Worm (Caenorhabditis elegans) whole organism, L1 larva: ENCODE data around the gene dlat-2.

Experiments
- C04F5.9 ChIP-seq: sonication (generic microtip); optimal IDR thresholded peaks from 2 replicates; lab custom pipeline; 2016; ENCODE audit warnings: missing genetic modification characterization, missing compliant biosample characterization
- C34B4.2 ChIP-seq: sonication (generic microtip); optimal IDR thresholded peaks from 2 replicates; lab custom pipeline; 2017; ENCODE audit warnings: mild to moderate bottlenecking, missing genetic modification characterization, missing compliant biosample characterization
- F16B12.6 ChIP-seq: fragments of 150-350 bp; optimal IDR thresholded peaks from 2 replicates; lab custom pipeline; 2014; ENCODE audit warnings: missing biosample characterization, missing genetic modification characterization
- Y116A8C.19 ChIP-seq: sonication (generic microtip); optimal IDR thresholded peaks from 2 replicates; lab custom pipeline; 2016; ENCODE audit warnings: missing compliant biosample characterization, missing genetic modification characterization, borderline replicate concordance
- aha-1 ChIP-seq: fragments of 150-350 bp; optimal IDR thresholded peaks from 2 replicates; lab custom pipeline; 2014; ENCODE audit warnings: missing biosample characterization, missing genetic modification characterization
- aly-2 ChIP-seq: fragments of 150-350 bp; optimal IDR thresholded peaks from 2 replicates; lab custom pipeline; 2014; ENCODE audit warnings: missing biosample characterization, missing genetic modification characterization
- ama-1 ChIP-seq: fragments of 150-350 bp; optimal IDR thresholded peaks from 2 replicates; lab custom pipeline; 2014
- ceh-90 ChIP-seq: sonication (generic microtip); optimal IDR thresholded peaks from 2 replicates; lab custom pipeline; 2016; ENCODE audit warnings: missing genetic modification characterization, missing compliant biosample characterization
- dpl-1 ChIP-seq, 3 experiments: fragments of 150-350 bp in 2 of 3; sonication (generic microtip) in 1 of 3; optimal IDR thresholded peaks; 2 replicates each; lab custom pipeline; 2014 to 2017; ENCODE audit warnings: missing biosample characterization in 3 of 3, missing genetic modification characterization in 3 of 3, missing genetic modification reagents in 3 of 3
- egl-13 ChIP-seq: sonication (generic microtip); optimal IDR thresholded peaks from 2 replicates; lab custom pipeline; 2016; ENCODE audit warnings: missing genotype, missing genetic modification reagents, missing genetic modification characterization, missing compliant biosample characterization
- elt-2 ChIP-seq: sonication (generic microtip); optimal IDR thresholded peaks from 2 replicates; lab custom pipeline; 2016; ENCODE audit warnings: missing genetic modification characterization, mild to moderate bottlenecking, inconsistent platforms, missing compliant biosample characterization, missing genetic modification reagents
- fkh-8 ChIP-seq: sonication (generic microtip); optimal IDR thresholded peaks from 2 replicates; lab custom pipeline; 2016; ENCODE audit warnings: mild to moderate bottlenecking, missing genetic modification characterization, missing compliant biosample characterization
- hlh-17 ChIP-seq: fragments of 200-800 bp; sonication (Bioruptor generic); optimal IDR thresholded peaks from 2 replicates; lab custom pipeline; 2018; ENCODE audit warnings: missing genetic modification characterization, mild to moderate bottlenecking, missing compliant biosample characterization, moderate library complexity, borderline replicate concordance
- hlh-4 ChIP-seq: sonication (generic microtip); optimal IDR thresholded peaks from 2 replicates; lab custom pipeline; 2016; ENCODE audit warnings: mild to moderate bottlenecking, missing genetic modification characterization, missing compliant biosample characterization
- hpl-2 ChIP-seq: fragments of 150-350 bp; optimal IDR thresholded peaks from 2 replicates; lab custom pipeline; 2014; ENCODE audit warnings: missing biosample characterization, missing genetic modification reagents, missing genetic modification characterization
- isw-1 ChIP-seq: fragments of 200-800 bp; sonication (Bioruptor generic); IDR thresholded peaks from 2 replicates; pipeline ENCODE4 v1.3.6; 2022; ENCODE audit warnings: missing genetic modification characterization, missing compliant biosample characterization
- lin-14 ChIP-seq: fragments of 200-800 bp; sonication (Bioruptor generic); optimal IDR thresholded peaks from 2 replicates; lab custom pipeline; 2018; ENCODE audit warnings: mild to moderate bottlenecking, missing genetic modification characterization, moderate library complexity, missing compliant biosample characterization
- lin-15B ChIP-seq: fragments of 150-350 bp; sonication (generic microtip); optimal IDR thresholded peaks from 3 replicates; lab custom pipeline; 2014; ENCODE audit warnings: missing biosample characterization, missing genetic modification characterization
- lir-3 ChIP-seq: sonication (generic microtip); optimal IDR thresholded peaks from 2 replicates; lab custom pipeline; 2016; ENCODE audit warnings: mild to moderate bottlenecking, missing genetic modification characterization, moderate library complexity, missing compliant biosample characterization; ENCODE audit not compliant: poor library complexity
- lsy-2 ChIP-seq, 2 experiments: fragments of 150-350 bp; optimal IDR thresholded peaks; 2 replicates each; lab custom pipeline; 2014; ENCODE audit warnings: missing biosample characterization in 2 of 2, missing genetic modification characterization in 2 of 2
- mab-9 ChIP-seq: fragments of 200-800 bp; sonication (Bioruptor generic); IDR thresholded peaks from 2 replicates; pipeline ENCODE4 v1.3.6; 2022; ENCODE audit warnings: missing genetic modification reagents, missing genetic modification characterization, missing compliant biosample characterization
- nhr-11 ChIP-seq: fragments of 150-350 bp; optimal IDR thresholded peaks from 2 replicates; lab custom pipeline; 2014; ENCODE audit warnings: missing biosample characterization, missing genetic modification characterization
- nhr-19 ChIP-seq: fragments of 200-800 bp; sonication (Bioruptor generic); conservative IDR thresholded peaks from 2 replicates; pipeline ENCODE4 v1.3.6; 2022; ENCODE audit warnings: missing genetic modification characterization, missing compliant biosample characterization
- nhr-28 ChIP-seq: fragments of 150-350 bp; optimal IDR thresholded peaks from 2 replicates; lab custom pipeline; 2014; ENCODE audit warnings: missing biosample characterization, missing genetic modification characterization
- nhr-47 ChIP-seq: sonication (generic microtip); optimal IDR thresholded peaks from 2 replicates; lab custom pipeline; 2016; ENCODE audit warnings: mild to moderate bottlenecking, missing genetic modification characterization, moderate library complexity, missing compliant biosample characterization
- nhr-71 ChIP-seq: sonication (generic microtip); optimal IDR thresholded peaks from 2 replicates; lab custom pipeline; 2016; ENCODE audit warnings: mild to moderate bottlenecking, missing genetic modification characterization, moderate library complexity, missing compliant biosample characterization
- nhr-76 ChIP-seq: sonication (generic microtip); optimal IDR thresholded peaks from 2 replicates; lab custom pipeline; 2017; ENCODE audit warnings: missing biosample characterization, missing genetic modification characterization
- nhr-84 ChIP-seq: sonication (generic microtip); optimal IDR thresholded peaks from 2 replicates; lab custom pipeline; 2017; ENCODE audit warnings: missing biosample characterization, missing genetic modification characterization
- nhr-85 ChIP-seq: sonication (generic microtip); peaks from one replicate; lab custom pipeline; 2016; ENCODE audit warnings: missing genetic modification characterization, inconsistent platforms, missing compliant biosample characterization
- pqm-1 ChIP-seq: sonication (generic microtip); optimal IDR thresholded peaks from 3 replicates; lab custom pipeline; 2017; ENCODE audit warnings: missing biosample characterization, missing genetic modification characterization
- rnt-1 ChIP-seq: sonication (generic microtip); optimal IDR thresholded peaks from 2 replicates; lab custom pipeline; 2016; ENCODE audit warnings: mild to moderate bottlenecking, missing genetic modification characterization, moderate library complexity, missing compliant biosample characterization
- skn-1 ChIP-seq: fragments of 150-350 bp; optimal IDR thresholded peaks from 2 replicates; lab custom pipeline; 2014; ENCODE audit warnings: missing biosample characterization, missing genetic modification characterization
- sptf-1 ChIP-seq: fragments of 150-350 bp; optimal IDR thresholded peaks from 2 replicates; lab custom pipeline; 2014; ENCODE audit warnings: missing biosample characterization, missing genetic modification characterization
- swsn-7 ChIP-seq: sonication (generic microtip); optimal IDR thresholded peaks from 2 replicates; lab custom pipeline; 2016; ENCODE audit warnings: missing genetic modification characterization, missing compliant biosample characterization
- tbx-2 ChIP-seq: sonication (generic microtip); optimal IDR thresholded peaks from 2 replicates; lab custom pipeline; 2016; ENCODE audit warnings: missing genetic modification characterization, missing compliant biosample characterization
- tlp-1 ChIP-seq: fragments of 150-350 bp; optimal IDR thresholded peaks from 2 replicates; lab custom pipeline; 2014; ENCODE audit warnings: missing biosample characterization, missing genetic modification characterization
- unc-130 ChIP-seq: fragments of 150-350 bp; optimal IDR thresholded peaks from 2 replicates; lab custom pipeline; 2017; ENCODE audit warnings: missing biosample characterization, missing genetic modification characterization, inconsistent platforms
- unc-86 ChIP-seq: sonication (generic microtip); optimal IDR thresholded peaks from 2 replicates; lab custom pipeline; 2016; ENCODE audit warnings: missing genetic modification characterization, missing compliant biosample characterization
- vab-15 ChIP-seq: sonication (generic microtip); optimal IDR thresholded peaks from 2 replicates; lab custom pipeline; 2017; ENCODE audit warnings: missing genotype, mild to moderate bottlenecking, missing genetic modification characterization, missing compliant biosample characterization
- xbp-1 ChIP-seq: sonication (generic microtip); optimal IDR thresholded peaks from 2 replicates; lab custom pipeline; 2016; ENCODE audit warnings: missing genetic modification characterization, missing compliant biosample characterization
- ztf-4 ChIP-seq: fragments of 150-350 bp; optimal IDR thresholded peaks from 2 replicates; lab custom pipeline; 2014; ENCODE audit warnings: missing biosample characterization, missing genetic modification characterization

Gene dlat-2

DNA sequence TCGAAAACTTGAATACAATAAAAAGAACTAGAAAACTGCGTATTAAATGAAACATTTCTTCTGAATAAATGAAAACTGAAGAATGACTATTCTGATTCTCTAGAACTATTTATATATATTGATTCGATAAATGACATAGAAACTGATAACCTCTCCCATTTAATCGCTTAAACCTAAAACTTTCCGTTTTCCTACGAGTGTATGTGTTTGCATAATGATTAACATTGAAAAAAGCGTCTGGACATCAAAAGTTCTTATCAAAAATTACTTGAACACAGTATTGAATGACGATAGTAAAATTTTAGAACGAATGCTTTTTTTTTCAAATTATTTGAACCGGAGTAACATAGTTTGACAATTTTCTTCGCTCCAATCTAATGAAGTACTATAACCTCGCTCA lies 38.2 kb upstream of the dlat-2 start, which contains the start of gene C49C3.9:
Gene C49C3.9, minus strand, starts transcription at position 136 of the 400 bp plus-strand sequence.
- peak; percentile 21 for TF ChIP-seq pqm-1 (tag; lab: Kevin White, UChicago)
- TF ChIP-seq elt-2 (tag; lab: Kevin White, UChicago): peak; percentile 85
- TF ChIP-seq nhr-71: no peak
- TF ChIP-seq, all 84 proteins: peak for 2

DNA sequence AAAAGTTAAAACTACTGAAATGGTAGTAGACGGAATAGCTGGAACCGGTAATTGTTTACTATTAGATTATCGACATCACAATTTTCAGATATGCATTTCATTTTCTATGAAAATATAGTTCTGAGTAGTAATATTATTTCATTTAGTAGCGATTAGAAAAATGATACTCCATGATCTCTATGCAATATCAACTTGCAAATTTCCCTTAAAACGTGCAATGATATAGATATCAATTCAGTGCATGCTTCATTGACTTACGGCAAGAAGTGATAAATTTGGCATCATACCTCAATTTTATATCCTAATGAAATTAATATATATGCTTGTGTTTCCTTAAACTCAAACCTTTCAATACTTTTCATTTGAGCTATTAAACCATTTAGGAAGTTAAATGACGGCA lies 37.8 kb upstream of the dlat-2 start, which contains the start of gene C49C3.21:
Gene C49C3.21, plus strand, starts transcription at position 301 of the 400 bp plus-strand sequence.
- no peak for TF ChIP-seq hpl-2 (GFP tag; lab: Kevin White, UChicago)
- TF ChIP-seq lin-15B (tag; lab: Kevin White, UChicago): no peak
- TF ChIP-seq C34B4.2 (tag; lab: Kevin White, UChicago): no peak
- no peak for TF ChIP-seq aha-1 (tag; lab: Kevin White, UChicago)
- no peak for TF ChIP-seq sptf-1
- TF ChIP-seq mab-9: no peak
- TF ChIP-seq nhr-19: no peak
- no peak for TF ChIP-seq lsy-2 (tag; optimal IDR thresholded peaks at IDR 0.05; lab: Kevin White, UChicago)
- TF ChIP-seq lir-3 (tag; lab: Kevin White, UChicago): no peak
- no peak for TF ChIP-seq nhr-76 (tag; lab: Kevin White, UChicago)
- TF ChIP-seq unc-130 (tag; lab: Kevin White, UChicago): no peak

DNA sequence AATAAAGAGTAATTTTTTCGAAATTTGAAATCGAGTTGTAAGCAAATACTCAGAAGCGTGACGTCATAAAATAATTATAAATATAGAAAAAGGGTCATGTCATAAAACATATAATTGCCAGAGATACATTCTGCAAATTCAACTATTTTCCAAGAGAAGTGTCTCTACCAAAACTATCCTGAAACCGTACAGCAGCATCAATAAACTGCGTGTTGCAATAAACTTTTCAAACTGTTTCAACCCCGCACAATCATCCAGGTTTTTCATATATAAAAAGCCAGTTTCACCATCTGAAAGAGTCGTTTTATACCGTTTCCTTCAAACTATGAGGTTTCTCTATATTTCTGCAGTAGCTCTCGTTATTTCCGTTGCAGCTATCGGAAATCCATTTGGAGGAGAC lies 36.9 kb upstream of the dlat-2 start, which contains the start of gene C49C3.11:
Gene C49C3.11, plus strand, starts transcription at position 301 of the 400 bp plus-strand sequence.
- no peak for TF ChIP-seq lin-14
- no peak for TF ChIP-seq nhr-71
- TF ChIP-seq nhr-85 (tag; lab: Kevin White, UChicago): no peak

DNA sequence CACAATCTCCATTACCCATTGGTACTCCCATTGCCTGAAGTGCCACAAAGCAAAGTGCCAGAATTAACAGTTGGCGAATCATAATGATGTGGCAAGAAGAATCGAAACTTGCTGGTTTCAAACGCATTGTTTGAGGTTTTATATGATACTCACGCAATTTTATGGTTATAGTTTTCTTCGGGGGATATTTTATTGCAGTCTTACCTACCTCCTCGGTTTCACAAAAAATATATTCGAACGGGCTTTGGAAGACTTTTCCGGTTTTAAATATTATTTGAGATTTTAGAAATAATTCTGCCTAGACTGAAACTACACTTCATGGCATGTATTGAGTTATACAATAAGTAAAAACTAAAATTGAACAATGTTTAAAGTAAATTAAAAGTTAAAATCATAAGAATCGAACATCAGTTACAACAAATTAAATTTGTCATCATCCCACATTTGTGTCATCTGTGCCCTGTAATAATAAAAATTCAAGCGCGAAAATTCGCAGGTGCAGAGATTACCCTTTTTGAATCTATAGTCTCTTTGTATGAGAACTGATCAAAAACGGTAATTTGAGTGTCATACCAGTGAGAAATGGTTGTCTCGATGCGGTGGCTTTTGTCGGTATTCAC lies 33.7 kb upstream of the dlat-2 start, which contains the start of the genes clec-197 and clec-198:
Gene clec-197, minus strand, starts transcription at position 101 of the 620 bp plus-strand sequence.
Gene clec-198, plus strand, starts transcription at position 570 of the 620 bp plus-strand sequence.
- TF ChIP-seq nhr-71 (no peak), tbx-2 (no peak), aha-1 (tag; lab: Kevin White, UChicago) (no peak), nhr-76 (tag; lab: Kevin White, UChicago) (no peak), lin-15B (tag; lab: Kevin White, UChicago) (no peak), C34B4.2 (tag; lab: Kevin White, UChicago) (no peak), F16B12.6 (tag; lab: Kevin White, UChicago) (no peak), xbp-1 (tag; lab: Kevin White, UChicago) (no peak), ztf-4 (no peak)
- TF ChIP-seq, all 84 proteins: peak for 0

DNA sequence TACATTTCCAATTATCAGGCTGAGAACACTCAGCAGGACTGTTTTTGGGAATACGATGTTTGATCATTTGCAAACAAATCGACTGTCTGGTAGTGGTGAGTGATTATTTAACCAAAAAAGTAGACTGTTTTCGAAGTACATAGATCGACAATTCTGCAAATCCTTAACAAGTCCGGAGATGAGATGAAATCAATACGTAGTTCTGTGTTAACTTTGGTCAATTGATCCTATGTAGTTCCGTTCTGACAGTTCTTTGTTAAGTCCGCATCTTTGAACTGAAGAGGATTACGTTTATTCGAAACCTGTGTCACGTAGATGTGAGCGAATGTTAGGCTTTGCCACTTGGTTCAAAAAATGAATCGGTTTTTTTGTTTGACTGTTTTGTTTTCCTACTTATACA lies 28.8 kb upstream of the dlat-2 start, which contains the start of gene clec-199:
Gene clec-199, plus strand, starts transcription at position 301 of the 400 bp plus-strand sequence.
- no peak for TF ChIP-seq fkh-8
- TF ChIP-seq C04F5.9 (tag; lab: Kevin White, UChicago): no peak
- no peak for TF ChIP-seq hlh-17 (GFP tag; lab: Kevin White, UChicago)
- no peak for TF ChIP-seq vab-15
- no peak for TF ChIP-seq nhr-84 (tag; lab: Kevin White, UChicago)
- TF ChIP-seq swsn-7 (tag; lab: Kevin White, UChicago): no peak
- no peak for TF ChIP-seq ceh-90 (tag; lab: Kevin White, UChicago)
- TF ChIP-seq lir-3 (tag; lab: Kevin White, UChicago): no peak
- TF ChIP-seq elt-2 (tag; lab: Kevin White, UChicago): no peak
- TF ChIP-seq tlp-1 (tag; lab: Kevin White, UChicago): no peak
- TF ChIP-seq ama-1 (lab: Kevin White, UChicago): no peak

DNA sequence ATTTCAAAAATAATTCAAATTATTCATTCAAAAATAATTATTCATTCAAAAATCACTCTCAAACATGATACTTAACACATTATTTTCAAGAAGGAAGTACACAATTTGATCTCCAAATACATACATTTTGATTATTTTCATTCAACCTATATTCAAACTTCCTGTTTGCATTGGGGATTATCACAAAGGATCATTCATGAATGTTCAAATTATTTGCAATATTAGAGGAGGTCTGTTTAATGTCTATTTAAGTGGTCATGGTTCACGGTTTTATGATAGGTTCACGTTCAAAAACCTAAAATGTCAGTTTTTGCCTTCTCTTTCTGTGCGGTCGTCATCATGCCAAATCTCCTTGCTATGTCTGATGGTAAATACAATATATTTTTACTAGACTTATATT lies 19.3 kb upstream of the dlat-2 start, which contains the start of gene clec-202:
Gene clec-202, plus strand, starts transcription at position 301 of the 400 bp plus-strand sequence.
- TF ChIP-seq nhr-28 (tag; lab: Kevin White, UChicago): no peak
- no peak for TF ChIP-seq vab-15
- no peak for TF ChIP-seq egl-13 (tag; lab: Kevin White, UChicago)
- no peak for TF ChIP-seq xbp-1 (tag; lab: Kevin White, UChicago)
- TF ChIP-seq nhr-76 (tag; lab: Kevin White, UChicago): no peak
- TF ChIP-seq nhr-11 (tag; lab: Kevin White, UChicago): no peak
- no peak for TF ChIP-seq unc-86 (tag; lab: Kevin White, UChicago)
- TF ChIP-seq rnt-1 (tag; lab: Kevin White, UChicago): no peak
- TF ChIP-seq dpl-1 (GFP tag; optimal IDR thresholded peaks at IDR 0.05; lab: Kevin White, UChicago): no peak
- TF ChIP-seq hlh-4: no peak
- no peak for TF ChIP-seq isw-1
- no peak for TF ChIP-seq Y116A8C.19
- no peak for TF ChIP-seq nhr-47 (tag; lab: Kevin White, UChicago)
- TF ChIP-seq mab-9: no peak
- TF ChIP-seq skn-1: no peak
- no peak for TF ChIP-seq swsn-7 (tag; lab: Kevin White, UChicago)
- TF ChIP-seq aly-2 (tag; lab: Kevin White, UChicago): no peak
